Worm (Caenorhabditis elegans): ENCODE results near the gene swsn-7.

Gene swsn-7

ce11 chrII:7976308-7976707 is 51.3 kb downstream of the swsn-7 start, which contains the start of gene DH11.5:
Gene DH11.5, plus strand, starts transcription at chrII:7976608.
- TF ChIP-seq aly-2 (tag; optimal IDR thresholded peaks at IDR 0.05), result no peak
- no peak for TF ChIP-seq sea-2 (GFP tag; optimal IDR thresholded peaks at IDR 0.05)
- no peak for TF ChIP-seq nhr-43 (tag; optimal IDR thresholded peaks at IDR 0.05; ENCODE audit: poor library complexity, severe bottlenecking)
- no peak for TF ChIP-seq ZK546.5 (tag; optimal IDR thresholded peaks at IDR 0.05)
- no peak for TF ChIP-seq ztf-11 (tag; optimal IDR thresholded peaks at IDR 0.05)
- no peak for TF ChIP-seq egl-5 (tag; optimal IDR thresholded peaks at IDR 0.05)
- no peak for TF ChIP-seq fos-1 (tag; optimal IDR thresholded peaks at IDR 0.05)
- no peak for TF ChIP-seq ceh-9 (tag; optimal IDR thresholded peaks at IDR 0.05)
- TF ChIP-seq pha-4 (tag; optimal IDR thresholded peaks at IDR 0.05), result no peak
- no peak for TF ChIP-seq tbx-2 (tag; optimal IDR thresholded peaks at IDR 0.05)
- TF ChIP-seq elt-1 (tag; optimal IDR thresholded peaks at IDR 0.05), result no peak
- TF ChIP-seq mml-1 (tag; optimal IDR thresholded peaks at IDR 0.05), result no peak
- no peak for TF ChIP-seq elt-3 (tag; optimal IDR thresholded peaks at IDR 0.05)
- TF ChIP-seq fkh-2 (tag; optimal IDR thresholded peaks at IDR 0.05), result no peak
- no peak for TF ChIP-seq daf-12 (tag; optimal IDR thresholded peaks at IDR 0.05)
- no peak for TF ChIP-seq nhr-76 (tag; optimal IDR thresholded peaks at IDR 0.05)
- no peak for TF ChIP-seq lin-15B (tag; optimal IDR thresholded peaks at IDR 0.05)
- TF ChIP-seq mdl-1 (tag; optimal IDR thresholded peaks at IDR 0.05), result no peak
- no peak for TF ChIP-seq fkh-10 (GFP tag; optimal IDR thresholded peaks at IDR 0.05)

- TF ChIP-seq egl-27 (tag; optimal IDR thresholded peaks at IDR 0.05), result no peak
- TF ChIP-seq ama-1 (optimal IDR thresholded peaks at IDR 0.05), result no peak
- TF ChIP-seq nhr-23 (tag; optimal IDR thresholded peaks at IDR 0.05), result no peak
- peak; percentile 17 for TF ChIP-seq lin-39 (tag; optimal IDR thresholded peaks at IDR 0.05)
- TF ChIP-seq tbx-2 (tag; optimal IDR thresholded peaks at IDR 0.05), result peak; percentile 6
- TF ChIP-seq nhr-237 (tag; optimal IDR thresholded peaks at IDR 0.05), result no peak
- no peak for TF ChIP-seq nfya-1 (tag; optimal IDR thresholded peaks at IDR 0.05; ENCODE audit: insufficient read depth)
- TF ChIP-seq egl-5 (tag; optimal IDR thresholded peaks at IDR 0.05), result no peak
- TF ChIP-seq fkh-2 (tag; optimal IDR thresholded peaks at IDR 0.05), result no peak
These were observed 53.3 kb downstream of the swsn-7 start for ce11 chrII:7974189-7974823.
